Fruit fly (Drosophila melanogaster): ENCODE measurements around the gene CG13893.
A peak's percentile ranks its signal among the peaks of the same experiment; 100 is the strongest.

- TF ChIP-seq CG11617 (GFP tag; optimal IDR thresholded peaks at IDR 0.05) (peak; percentile 3), CG1620 (GFP tag; optimal IDR thresholded peaks at IDR 0.05) (no peak)
These were observed 40.7 kb downstream of the CG13893 start for dm6 chr3L:563002-563627.

All from whole organism, adult.